Worm (Caenorhabditis elegans) whole organism, midembryonic: ENCODE measurements around the gene C05C8.1.

Experiments
- T22C8.4 ChIP-seq: fragments of 200-800 bp; sonication (Bioruptor generic); IDR thresholded peaks from 2 replicates; pipeline ENCODE4 v1.3.6; 2022; ENCODE audit warnings: missing genetic modification characterization, missing compliant biosample characterization
- cog-1 ChIP-seq: sonication (generic microtip); optimal IDR thresholded peaks from 2 replicates; lab custom pipeline; 2016; ENCODE audit warnings: missing genetic modification characterization, missing compliant biosample characterization
- flt-1 ChIP-seq: fragments of 200-800 bp; sonication (Bioruptor generic); IDR thresholded peaks from 2 replicates; pipeline ENCODE4 v1.3.6; 2022; ENCODE audit warnings: missing genetic modification characterization, missing compliant biosample characterization
- klf-2 ChIP-seq: fragments of 200-800 bp; sonication (Bioruptor generic); conservative IDR thresholded peaks from 2 replicates; pipeline ENCODE4 v1.3.6; 2022; ENCODE audit warnings: missing genetic modification reagents, missing genetic modification characterization, missing compliant biosample characterization
- med-1 ChIP-seq: sonication (generic microtip); optimal IDR thresholded peaks from 2 replicates; lab custom pipeline; 2017; ENCODE audit warnings: missing genetic modification characterization, mild to moderate bottlenecking, missing compliant biosample characterization, antibody characterized with exemption, missing genetic modification reagents; ENCODE audit not compliant: insufficient read depth
- ref-1 ChIP-seq: fragments of 200-800 bp; sonication (Bioruptor generic); conservative IDR thresholded peaks from 2 replicates; pipeline ENCODE4 v1.3.6; 2022; ENCODE audit warnings: missing genetic modification reagents, missing genetic modification characterization, missing compliant biosample characterization
- tab-1 ChIP-seq: fragments of 200-800 bp; sonication (Bioruptor generic); IDR thresholded peaks from 2 replicates; pipeline ENCODE4 v1.3.6; 2022; ENCODE audit warnings: missing genetic modification characterization, missing compliant biosample characterization
- ztf-23 ChIP-seq: fragments of 200-800 bp; sonication (Bioruptor generic); IDR thresholded peaks from 2 replicates; pipeline ENCODE4 v1.3.6; 2022; ENCODE audit warnings: missing genetic modification reagents, missing genetic modification characterization, missing compliant biosample characterization
- ztf-29 ChIP-seq: fragments of 200-800 bp; sonication (Bioruptor generic); IDR thresholded peaks from 2 replicates; pipeline ENCODE4 v1.3.6; 2022; ENCODE audit warnings: missing genetic modification reagents, missing genetic modification characterization, missing compliant biosample characterization

Gene C05C8.1

ce11 chrV:7255095-7255494, 15.5 kb downstream of the C05C8.1 start, which contains the start of gene C05C8.8:
Gene C05C8.8 (minus strand): TSS chrV:7255195.
- no peak for TF ChIP-seq tab-1 (GFP tag; lab: Robert Waterston, UW)
- no peak for TF ChIP-seq ztf-23 (GFP tag; lab: Robert Waterston, UW)
- no peak for TF ChIP-seq klf-2
- TF ChIP-seq cog-1 (tag; lab: Kevin White, UChicago): no peak
- no peak for TF ChIP-seq ztf-29 (GFP tag; lab: Robert Waterston, UW)

ce11 chrV:7258965-7259364, 19.4 kb downstream of the C05C8.1 start, which contains the start of gene C13A2.12:
Gene C13A2.12 (plus strand): TSS chrV:7259265.
- no peak for TF ChIP-seq klf-2
- TF ChIP-seq tab-1 (GFP tag; lab: Robert Waterston, UW): no peak
- TF ChIP-seq med-1 (GFP tag; lab: Kevin White, UChicago): no peak
- TF ChIP-seq cog-1 (tag; lab: Kevin White, UChicago): no peak
- TF ChIP-seq flt-1: no peak
- TF ChIP-seq T22C8.4: no peak
- no peak for TF ChIP-seq ref-1 (GFP tag; lab: Robert Waterston, UW)
- no peak for TF ChIP-seq ztf-23 (GFP tag; lab: Robert Waterston, UW)
- TF ChIP-seq ztf-29 (GFP tag; lab: Robert Waterston, UW): no peak

ce11 chrV:7264042-7264441, 24.5 kb downstream of the C05C8.1 start, which contains the start of gene C13A2.9:
Gene C13A2.9 (minus strand): TSS chrV:7264142.
- TF ChIP-seq klf-2 (no peak), cog-1 (tag; lab: Kevin White, UChicago) (no peak), ztf-23 (GFP tag; lab: Robert Waterston, UW) (no peak), tab-1 (GFP tag; lab: Robert Waterston, UW) (no peak)

ce11 chrV:7266021-7266420, 26.4 kb downstream of the C05C8.1 start, which contains the start of gene C13A2.7:
Gene C13A2.7 (plus strand): TSS chrV:7266321.
- no peak for TF ChIP-seq flt-1
- no peak for TF ChIP-seq klf-2
- TF ChIP-seq tab-1 (GFP tag; lab: Robert Waterston, UW): no peak
- TF ChIP-seq ztf-23 (GFP tag; lab: Robert Waterston, UW): no peak
- TF ChIP-seq T22C8.4: no peak
- no peak for TF ChIP-seq ztf-29 (GFP tag; lab: Robert Waterston, UW)
- no peak for TF ChIP-seq ref-1 (GFP tag; lab: Robert Waterston, UW)
- TF ChIP-seq med-1 (GFP tag; lab: Kevin White, UChicago): no peak
- TF ChIP-seq cog-1 (tag; lab: Kevin White, UChicago): no peak

- TF ChIP-seq T22C8.4: no peak
These were observed 29.8 kb downstream of the C05C8.1 start, which contains the start of gene C13A2.6 for ce11 chrV:7269399-7269798. Gene C13A2.6 (plus strand): TSS chrV:7269699.

- TF ChIP-seq ztf-23 (GFP tag; lab: Robert Waterston, UW) (no peak), ref-1 (GFP tag; lab: Robert Waterston, UW) (no peak)
These were observed 35.4 kb downstream of the C05C8.1 start, which contains the start of gene C13A2.10 for ce11 chrV:7274992-7275391. Gene C13A2.10 (minus strand): TSS chrV:7275092.

ce11 chrV:7275491-7275890, 35.9 kb downstream of the C05C8.1 start, which contains the start of gene C13A2.5:
Gene C13A2.5 (plus strand): TSS chrV:7275791.
- TF ChIP-seq med-1 (GFP tag; lab: Kevin White, UChicago) (no peak), ztf-23 (GFP tag; lab: Robert Waterston, UW) (no peak), T22C8.4 (no peak), ztf-29 (GFP tag; lab: Robert Waterston, UW) (no peak), cog-1 (tag; lab: Kevin White, UChicago) (no peak), tab-1 (GFP tag; lab: Robert Waterston, UW) (no peak), flt-1 (no peak), ref-1 (GFP tag; lab: Robert Waterston, UW) (no peak), klf-2 (no peak)

- TF ChIP-seq T22C8.4 (no peak), med-1 (GFP tag; lab: Kevin White, UChicago) (no peak), tab-1 (GFP tag; lab: Robert Waterston, UW) (no peak), ref-1 (GFP tag; lab: Robert Waterston, UW) (no peak), cog-1 (tag; lab: Kevin White, UChicago) (no peak), ztf-29 (GFP tag; lab: Robert Waterston, UW) (no peak), klf-2 (no peak), ztf-23 (GFP tag; lab: Robert Waterston, UW) (no peak), flt-1 (no peak)
These were observed 39.5 kb downstream of the C05C8.1 start, which contains the start of gene C13A2.4 for ce11 chrV:7279090-7279489. Gene C13A2.4 (plus strand): TSS chrV:7279390.

- no peak for TF ChIP-seq ztf-23 (GFP tag; lab: Robert Waterston, UW)
- TF ChIP-seq tab-1 (GFP tag; lab: Robert Waterston, UW): no peak
- no peak for TF ChIP-seq flt-1
- TF ChIP-seq med-1 (GFP tag; lab: Kevin White, UChicago): no peak
- TF ChIP-seq klf-2: no peak
- no peak for TF ChIP-seq ztf-29 (GFP tag; lab: Robert Waterston, UW)
- TF ChIP-seq ref-1 (GFP tag; lab: Robert Waterston, UW): no peak
- no peak for TF ChIP-seq cog-1 (tag; lab: Kevin White, UChicago)
- no peak for TF ChIP-seq T22C8.4
These were observed 42.5 kb downstream of the C05C8.1 start, which contains the start of gene C13A2.3 for ce11 chrV:7282037-7282436. Gene C13A2.3 (plus strand): TSS chrV:7282337.

ce11 chrV:7288699-7289098, 49.1 kb downstream of the C05C8.1 start, which contains the start of gene C13A2.1:
Gene C13A2.1 (plus strand): TSS chrV:7288999.
- no peak for TF ChIP-seq T22C8.4
